Worm (Caenorhabditis elegans): ENCODE results near the gene C02E7.6.
A peak's percentile ranks its signal among the peaks of the same experiment; 100 is the strongest.

Gene C02E7.6

ce11 chrV:4891305-4891704 lies 27.7 kb upstream of the C02E7.6 start (continued):
- TF ChIP-seq pbrm-1 (GFP tag; IDR thresholded peaks at IDR 0.05): peak; percentile 62; the same call in 1 of the 2 replicates
- TF ChIP-seq ceh-58 (GFP tag; IDR thresholded peaks at IDR 0.05): 0 out of 2 replicates have a peak, but pooled peaks have one; percentile 15
- TF ChIP-seq dox-1 (GFP tag; IDR thresholded peaks at IDR 0.05): peak; percentile 23; the same call in 1 of the 2 replicates
- TF ChIP-seq nhr-80 (tag; optimal IDR thresholded peaks at IDR 0.05): no peak
- TF ChIP-seq snpc-1.1 (tag; optimal IDR thresholded peaks at IDR 0.05; ENCODE audit: insufficient read depth): no peak
- TF ChIP-seq attf-6 (GFP tag; IDR thresholded peaks at IDR 0.05): peak; percentile 70; the same call in 1 of the 2 replicates
- TF ChIP-seq Y53G8AR.9 (GFP tag; conservative IDR thresholded peaks at IDR 0.05): peak; percentile 83
- TF ChIP-seq die-1 (tag; optimal IDR thresholded peaks at IDR 0.05): peak; percentile 16
- TF ChIP-seq ztf-26 (tag; optimal IDR thresholded peaks at IDR 0.05): no peak
- TF ChIP-seq ekl-4 (GFP tag; IDR thresholded peaks at IDR 0.05): peak; percentile 73
- peak; percentile 38 for TF ChIP-seq efl-1 (GFP tag; optimal IDR thresholded peaks at IDR 0.05)
- TF ChIP-seq F33H1.4 (GFP tag; IDR thresholded peaks at IDR 0.05): peak; percentile 45
- TF ChIP-seq D2030.7 (GFP tag; IDR thresholded peaks at IDR 0.05): peak; percentile 53
- no peak for TF ChIP-seq let-607 (tag; optimal IDR thresholded peaks at IDR 0.05)
- no peak for TF ChIP-seq pha-4 (tag; optimal IDR thresholded peaks at IDR 0.05)
- TF ChIP-seq rcor-1 (GFP tag; IDR thresholded peaks at IDR 0.05): peak; percentile 52; the same call in 1 of the 2 replicates
- no peak for TF ChIP-seq ztf-18 (tag; optimal IDR thresholded peaks at IDR 0.05)
- peak in 1 of 3 experiments; percentile 7 for TF ChIP-seq lin-35 (GFP tag; optimal IDR thresholded peaks at IDR 0.05)
- no peak for TF ChIP-seq C06A6.2 (GFP tag; conservative IDR thresholded peaks at IDR 0.05)
- 0 out of 2 replicates have a peak, but pooled peaks have one; percentile 74 for TF ChIP-seq cebp-2 (GFP tag; IDR thresholded peaks at IDR 0.05)
- peak; percentile 77 for TF ChIP-seq hsf-1 (GFP tag; IDR thresholded peaks at IDR 0.05)
- TF ChIP-seq snpc-3.4 (tag; optimal IDR thresholded peaks at IDR 0.05): peak; percentile 51
- TF ChIP-seq lin-54 (GFP tag; optimal IDR thresholded peaks at IDR 0.05): peak; percentile 25
- peak; percentile 38 for TF ChIP-seq F49E8.2 (tag; optimal IDR thresholded peaks at IDR 0.05; ENCODE audit: insufficient read depth)
- peak; percentile 53 for TF ChIP-seq madf-8 (GFP tag; conservative IDR thresholded peaks at IDR 0.05)
- TF ChIP-seq mxl-1 (tag; optimal IDR thresholded peaks at IDR 0.05): peak; percentile 8

ce11 chrV:4894971-4895370 lies 24.0 kb upstream of the C02E7.6 start, which contains the start of gene ugt-11:
Gene ugt-11 (minus strand): TSS chrV:4895071.
- TF ChIP-seq B0019.2 (GFP tag; conservative IDR thresholded peaks at IDR 0.05): no peak
- no peak for TF ChIP-seq attf-6 (GFP tag; IDR thresholded peaks at IDR 0.05)
- no peak for TF ChIP-seq ceh-79 (tag; optimal IDR thresholded peaks at IDR 0.05)
- no peak for TF ChIP-seq F10E7.11 (tag; optimal IDR thresholded peaks at IDR 0.05)
- TF ChIP-seq ekl-4 (GFP tag; IDR thresholded peaks at IDR 0.05): no peak
- TF ChIP-seq bed-2 (GFP tag; IDR thresholded peaks at IDR 0.05): no peak
- no peak for TF ChIP-seq lin-26 (GFP tag; IDR thresholded peaks at IDR 0.05)
- no peak for TF ChIP-seq K12H6.12 (tag; optimal IDR thresholded peaks at IDR 0.05)
- TF ChIP-seq F37B4.10 (GFP tag; IDR thresholded peaks at IDR 0.05): no peak
- TF ChIP-seq Y79H2A.3 (GFP tag; conservative IDR thresholded peaks at IDR 0.05): no peak
- no peak for TF ChIP-seq hrde-1 (tag; optimal IDR thresholded peaks at IDR 0.05; ENCODE audit: borderline replicate concordance)
- no peak for TF ChIP-seq akir-1 (GFP tag; optimal IDR thresholded peaks at IDR 0.05)
- no peak for TF ChIP-seq lin-40 (tag; optimal IDR thresholded peaks at IDR 0.05)
- no peak for TF ChIP-seq F57C9.4 (tag; optimal IDR thresholded peaks at IDR 0.05)
- no peak for TF ChIP-seq hlh-12 (tag; optimal IDR thresholded peaks at IDR 0.05)
- no peak for TF ChIP-seq gei-17 (GFP tag; optimal IDR thresholded peaks at IDR 0.05)
- no peak for TF ChIP-seq nfyb-1 (GFP tag; IDR thresholded peaks at IDR 0.05)
- TF ChIP-seq ztf-22 (GFP tag; optimal IDR thresholded peaks at IDR 0.05): no peak

Measured in whole organism, young adult.